Worm (Caenorhabditis elegans): ENCODE data around the gene F20D6.2.

F20D6.2 gene

DNA sequence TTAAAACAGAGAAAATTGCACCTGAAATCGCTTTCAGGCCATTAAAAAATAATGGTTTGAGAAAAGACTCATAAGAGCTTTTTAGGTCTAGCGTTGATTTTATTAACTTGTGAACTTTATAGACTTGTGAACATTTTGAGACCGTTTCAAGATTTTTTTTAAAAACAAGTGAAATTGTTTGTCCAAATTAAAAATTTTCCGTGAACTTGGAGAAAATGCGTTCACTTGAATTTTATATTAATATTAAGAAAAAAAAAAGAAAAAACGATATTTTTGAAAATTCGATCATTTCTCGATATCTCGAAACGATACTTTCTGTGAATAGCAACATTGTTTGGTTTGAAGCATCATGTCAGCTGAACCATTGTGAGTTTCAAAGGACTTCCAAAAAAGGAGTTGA is 4.6 kb downstream of the F20D6.2 start, which contains the start of gene F20D6.1:
Gene F20D6.1 (plus strand): TSS at position 301 of the 400 bp plus-strand sequence.
- TF ChIP-seq ets-4 (tag; optimal IDR thresholded peaks at IDR 0.05) (no peak), pax-1 (tag; optimal IDR thresholded peaks at IDR 0.05) (no peak), ceh-24 (tag; optimal IDR thresholded peaks at IDR 0.05) (no peak), hlh-13 (GFP tag; optimal IDR thresholded peaks at IDR 0.05) (no peak), che-1 (tag; optimal IDR thresholded peaks at IDR 0.05) (no peak), elt-4 (tag; optimal IDR thresholded peaks at IDR 0.05) (no peak), ahr-1 (tag; optimal IDR thresholded peaks at IDR 0.05) (no peak)

DNA sequence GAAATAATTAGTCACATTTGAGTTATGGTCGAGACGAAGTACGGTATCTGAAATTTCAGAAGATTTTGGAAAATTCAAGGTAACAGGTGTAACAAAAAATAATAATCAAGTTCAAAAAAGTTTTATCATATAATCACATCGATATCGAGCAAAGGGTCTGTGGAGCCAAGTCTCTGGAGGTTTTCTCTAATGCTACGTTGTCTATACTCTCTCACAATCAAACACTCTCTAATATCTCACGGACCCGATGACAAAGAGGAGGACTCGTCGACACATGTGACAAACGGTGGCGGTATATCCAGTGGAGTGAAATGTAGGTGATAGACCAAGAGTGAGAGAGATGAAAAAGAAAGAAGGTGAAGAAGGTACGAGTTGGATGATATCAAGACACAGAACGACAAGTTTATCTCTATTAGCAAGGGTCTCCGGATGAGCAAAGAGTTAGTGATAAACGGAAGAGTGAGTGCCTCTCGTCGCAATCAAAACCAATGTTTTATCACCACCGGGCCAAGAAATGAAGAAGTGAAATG is 10.1 kb downstream of the F20D6.2 start, which contains the start of gene F20D6.10:
Gene F20D6.10 (minus strand): TSS at position 51 of the 530 bp plus-strand sequence.
- TF ChIP-seq pax-1 (tag; optimal IDR thresholded peaks at IDR 0.05) (no peak), K09A11.1 (tag; optimal IDR thresholded peaks at IDR 0.05; ENCODE audit: insufficient read depth) (no peak), ceh-2 (tag; optimal IDR thresholded peaks at IDR 0.05) (no peak), sdc-2 (tag; optimal IDR thresholded peaks at IDR 0.05) (no peak), nfya-1 (tag; optimal IDR thresholded peaks at IDR 0.05) (peak; percentile 10), T23F11.4 (GFP tag; optimal IDR thresholded peaks at IDR 0.05) (no peak), unc-55 (GFP tag; optimal IDR thresholded peaks at IDR 0.05) (peak; percentile 82), zip-5 (tag; optimal IDR thresholded peaks at IDR 0.05) (no peak), C08G9.2 (tag; optimal IDR thresholded peaks at IDR 0.05) (no peak), hlh-30 (tag; optimal IDR thresholded peaks at IDR 0.05; ENCODE audit: insufficient read depth) (peak; percentile 85), ceh-18 (tag; optimal IDR thresholded peaks at IDR 0.05) (peak; percentile 71), ceh-22 (tag; optimal IDR thresholded peaks at IDR 0.05) (no peak), gmeb-2 (tag; optimal IDR thresholded peaks at IDR 0.05) (no peak)

DNA sequence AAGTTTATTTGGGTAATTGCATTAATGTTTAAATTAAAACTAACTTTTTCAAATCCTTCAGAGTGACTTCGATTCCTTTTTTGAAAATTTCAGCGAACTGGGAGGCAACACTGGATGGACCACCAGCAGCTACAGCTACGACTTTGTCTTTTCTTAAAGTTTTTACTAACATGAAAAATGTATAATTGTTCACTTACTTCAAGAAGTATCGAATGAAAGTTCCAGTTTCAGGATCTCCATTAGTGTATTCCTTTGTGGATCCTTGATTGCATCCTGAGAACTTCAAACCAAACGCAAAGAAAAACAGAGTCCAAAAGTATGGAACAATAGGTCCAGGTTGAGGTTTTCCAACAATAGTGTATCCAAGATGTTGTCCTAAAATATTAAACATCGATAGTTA is 11.2 kb downstream of the F20D6.2 start:
- no peak for TF ChIP-seq ama-1 (optimal IDR thresholded peaks at IDR 0.05)
- no peak for TF ChIP-seq rnt-1 (tag; optimal IDR thresholded peaks at IDR 0.05)
- no peak for TF ChIP-seq ceh-2 (tag; optimal IDR thresholded peaks at IDR 0.05)
- TF ChIP-seq ztf-16 (tag; optimal IDR thresholded peaks at IDR 0.05), result no peak
- TF ChIP-seq ceh-45 (GFP tag; IDR thresholded peaks at IDR 0.05), result no peak
- no peak for TF ChIP-seq sox-2 (GFP tag; IDR thresholded peaks at IDR 0.05)
- TF ChIP-seq mec-3 (tag; optimal IDR thresholded peaks at IDR 0.05; ENCODE audit: borderline replicate concordance), result no peak
- TF ChIP-seq unc-55 (GFP tag; optimal IDR thresholded peaks at IDR 0.05), result no peak
- TF ChIP-seq lim-6 (tag; optimal IDR thresholded peaks at IDR 0.05), result no peak
- no peak for TF ChIP-seq pha-2 (tag; optimal IDR thresholded peaks at IDR 0.05)

DNA sequence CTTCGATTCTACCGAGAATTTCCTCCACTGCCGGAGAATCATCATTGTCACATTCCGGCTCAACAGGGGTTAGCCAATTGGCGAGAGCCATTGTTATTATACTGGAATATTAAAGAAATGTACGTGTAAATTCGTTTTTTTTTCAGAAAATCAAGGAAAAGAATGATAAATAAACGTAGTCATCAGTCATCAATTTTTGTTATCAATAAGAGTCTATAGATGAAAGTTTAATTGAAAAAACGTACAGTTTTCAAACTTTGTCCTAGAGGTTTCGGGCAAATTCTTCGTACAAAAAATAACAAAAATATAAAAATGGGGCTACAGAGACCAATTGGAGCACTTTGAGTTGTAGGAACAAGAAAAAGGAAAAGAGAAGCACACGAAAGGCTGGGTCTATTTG is 13.2 kb downstream of the F20D6.2 start, which contains the start of gene F20D6.11:
Gene F20D6.11 (minus strand): TSS at position 101 of the 400 bp plus-strand sequence.
- TF ChIP-seq tbx-7 (tag; optimal IDR thresholded peaks at IDR 0.05) (no peak), pag-3 (tag; optimal IDR thresholded peaks at IDR 0.05; ENCODE audit: borderline replicate concordance) (no peak), ceh-31 (tag; optimal IDR thresholded peaks at IDR 0.05) (no peak), ceh-14 (tag; optimal IDR thresholded peaks at IDR 0.05) (no peak), ceh-22 (tag; optimal IDR thresholded peaks at IDR 0.05) (no peak), Y22D7AL.16 (tag; optimal IDR thresholded peaks at IDR 0.05) (no peak), hlh-15 (tag; optimal IDR thresholded peaks at IDR 0.05) (no peak), syd-9 (tag; optimal IDR thresholded peaks at IDR 0.05) (no peak), sdc-2 (tag; optimal IDR thresholded peaks at IDR 0.05) (no peak), unc-3 (GFP tag; conservative IDR thresholded peaks at IDR 0.05) (no peak), unc-3 (tag; optimal IDR thresholded peaks at IDR 0.05) (no peak), K09A11.1 (tag; optimal IDR thresholded peaks at IDR 0.05; ENCODE audit: insufficient read depth) (no peak), tbx-2 (tag; optimal IDR thresholded peaks at IDR 0.05) (no peak), nhr-232 (tag; optimal IDR thresholded peaks at IDR 0.05) (no peak), elt-2 (tag; optimal IDR thresholded peaks at IDR 0.05) (no peak), gmeb-2 (tag; optimal IDR thresholded peaks at IDR 0.05) (no peak), elt-4 (tag; optimal IDR thresholded peaks at IDR 0.05) (no peak)
